Worm (Caenorhabditis elegans) whole organism, midembryonic: Measurements from ENCODE around the gene atg-10.

Source experiments
- T22C8.4 ChIP-seq: fragments of 200-800 bp; sonication (Bioruptor generic); IDR thresholded peaks from 2 replicates; pipeline ENCODE4 v1.3.6; 2022; ENCODE audit warnings: missing genetic modification characterization, missing compliant biosample characterization
- cog-1 ChIP-seq: sonication (generic microtip); optimal IDR thresholded peaks from 2 replicates; lab custom pipeline; 2016; ENCODE audit warnings: missing genetic modification characterization, missing compliant biosample characterization
- flt-1 ChIP-seq: fragments of 200-800 bp; sonication (Bioruptor generic); IDR thresholded peaks from 2 replicates; pipeline ENCODE4 v1.3.6; 2022; ENCODE audit warnings: missing genetic modification characterization, missing compliant biosample characterization
- klf-2 ChIP-seq: fragments of 200-800 bp; sonication (Bioruptor generic); conservative IDR thresholded peaks from 2 replicates; pipeline ENCODE4 v1.3.6; 2022; ENCODE audit warnings: missing genetic modification reagents, missing genetic modification characterization, missing compliant biosample characterization
- med-1 ChIP-seq: sonication (generic microtip); optimal IDR thresholded peaks from 2 replicates; lab custom pipeline; 2017; ENCODE audit warnings: missing genetic modification characterization, mild to moderate bottlenecking, missing compliant biosample characterization, antibody characterized with exemption, missing genetic modification reagents; ENCODE audit not compliant: insufficient read depth
- ref-1 ChIP-seq: fragments of 200-800 bp; sonication (Bioruptor generic); conservative IDR thresholded peaks from 2 replicates; pipeline ENCODE4 v1.3.6; 2022; ENCODE audit warnings: missing genetic modification reagents, missing genetic modification characterization, missing compliant biosample characterization
- tab-1 ChIP-seq: fragments of 200-800 bp; sonication (Bioruptor generic); IDR thresholded peaks from 2 replicates; pipeline ENCODE4 v1.3.6; 2022; ENCODE audit warnings: missing genetic modification characterization, missing compliant biosample characterization
- ztf-23 ChIP-seq: fragments of 200-800 bp; sonication (Bioruptor generic); IDR thresholded peaks from 2 replicates; pipeline ENCODE4 v1.3.6; 2022; ENCODE audit warnings: missing genetic modification reagents, missing genetic modification characterization, missing compliant biosample characterization
- ztf-29 ChIP-seq: fragments of 200-800 bp; sonication (Bioruptor generic); IDR thresholded peaks from 2 replicates; pipeline ENCODE4 v1.3.6; 2022; ENCODE audit warnings: missing genetic modification reagents, missing genetic modification characterization, missing compliant biosample characterization

atg-10 gene

DNA sequence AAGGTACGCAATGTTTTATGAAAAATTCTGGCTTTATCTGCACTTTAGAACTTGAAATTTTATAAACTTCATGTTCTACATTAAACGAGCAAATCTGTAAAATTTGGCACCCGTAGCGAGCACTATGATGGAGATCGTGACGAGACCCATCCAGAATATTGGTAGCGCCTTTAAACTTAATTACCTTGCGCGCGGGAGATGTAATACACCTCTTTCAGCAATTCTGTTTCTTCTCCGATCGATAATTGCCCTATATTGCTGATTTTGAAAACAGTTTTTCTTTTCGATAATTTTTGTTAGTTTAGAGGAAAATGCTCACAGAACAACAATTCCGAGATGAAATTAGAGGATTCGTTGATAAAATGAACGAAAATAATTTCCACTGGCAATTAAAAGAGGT, at the start of gene atg-10:
TSS of gene atg-10 (plus strand) at position 301 of the 400 bp plus-strand sequence.
- TF ChIP-seq ref-1 (GFP tag; lab: Robert Waterston, UW) (no peak), klf-2 (GFP tag; lab: Robert Waterston, UW) (no peak), ztf-29 (no peak), cog-1 (no peak), tab-1 (GFP tag; lab: Robert Waterston, UW) (no peak), med-1 (GFP tag; lab: Kevin White, UChicago) (no peak), T22C8.4 (GFP tag; lab: Robert Waterston, UW) (no peak), ztf-23 (GFP tag; lab: Robert Waterston, UW) (no peak), flt-1 (GFP tag; lab: Robert Waterston, UW) (no peak)

DNA sequence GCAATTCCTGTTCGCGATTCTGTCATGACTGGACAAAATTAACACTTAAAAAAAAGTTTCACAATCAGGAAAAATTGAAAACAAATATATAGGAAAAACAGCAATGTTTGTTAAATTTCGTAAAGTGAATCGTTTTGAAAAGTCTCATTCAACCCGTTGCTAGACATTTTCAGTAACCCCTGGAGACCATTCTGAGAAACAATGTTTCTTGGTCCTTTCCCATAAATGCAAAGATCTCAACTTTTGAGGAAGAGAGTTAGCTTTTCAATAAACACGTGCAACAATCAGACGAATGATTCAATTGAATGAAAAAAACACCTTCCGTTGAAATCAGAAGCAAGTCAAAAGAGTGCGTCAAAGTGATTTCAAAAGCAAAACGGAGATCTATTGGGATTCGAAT, 48.9 kb upstream of the atg-10 start, which contains the start of gene F28C6.9:
TSS of gene F28C6.9 (minus strand) at position 101 of the 400 bp plus-strand sequence.
- TF ChIP-seq klf-2 (GFP tag; lab: Robert Waterston, UW) = no peak
- no peak for TF ChIP-seq ztf-29
- TF ChIP-seq T22C8.4 (GFP tag; lab: Robert Waterston, UW) = no peak
- no peak for TF ChIP-seq flt-1 (GFP tag; lab: Robert Waterston, UW)
- TF ChIP-seq med-1 (GFP tag; lab: Kevin White, UChicago) = no peak
- TF ChIP-seq cog-1 = no peak
- TF ChIP-seq ref-1 (GFP tag; lab: Robert Waterston, UW) = no peak
- no peak for TF ChIP-seq ztf-23 (GFP tag; lab: Robert Waterston, UW)
- TF ChIP-seq tab-1 (GFP tag; lab: Robert Waterston, UW) = no peak

DNA sequence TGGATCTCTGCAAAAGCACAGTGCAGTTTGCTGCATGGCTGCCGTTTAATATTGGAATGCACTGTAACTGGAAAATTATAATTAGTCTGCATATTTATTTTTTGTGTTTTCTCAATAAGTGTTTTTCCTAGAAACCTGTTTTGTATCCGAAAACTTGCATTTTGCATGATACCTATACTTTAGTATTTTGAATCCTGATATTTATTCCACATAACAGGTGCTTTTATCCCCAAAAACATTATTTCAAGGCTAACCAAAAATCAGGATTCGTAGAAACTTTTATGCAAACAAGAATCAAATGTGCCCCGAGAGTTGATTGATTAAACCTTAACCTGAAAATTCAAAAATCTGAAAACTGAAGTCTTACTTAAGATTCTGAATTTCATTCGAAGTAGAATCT, 48.4 kb upstream of the atg-10 start:
- TF ChIP-seq flt-1 (GFP tag; lab: Robert Waterston, UW) (no peak), ref-1 (GFP tag; lab: Robert Waterston, UW) (no peak), cog-1 (no peak), klf-2 (GFP tag; lab: Robert Waterston, UW) (no peak), tab-1 (GFP tag; lab: Robert Waterston, UW) (no peak), T22C8.4 (GFP tag; lab: Robert Waterston, UW) (no peak), med-1 (GFP tag; lab: Kevin White, UChicago) (no peak), ztf-23 (GFP tag; lab: Robert Waterston, UW) (no peak)

- TF ChIP-seq flt-1 (GFP tag; lab: Robert Waterston, UW) = no peak
- TF ChIP-seq tab-1 (GFP tag; lab: Robert Waterston, UW) = no peak
- TF ChIP-seq ztf-23 (GFP tag; lab: Robert Waterston, UW) = no peak
- no peak for TF ChIP-seq cog-1
- TF ChIP-seq med-1 (GFP tag; lab: Kevin White, UChicago) = no peak
- no peak for TF ChIP-seq klf-2 (GFP tag; lab: Robert Waterston, UW)
- TF ChIP-seq ztf-29 = no peak
- no peak for TF ChIP-seq T22C8.4 (GFP tag; lab: Robert Waterston, UW)
- no peak for TF ChIP-seq ref-1 (GFP tag; lab: Robert Waterston, UW)
Observed at ce11 chrII:8611330-8611729, 47.6 kb upstream of the atg-10 start.

ce11 chrII:8612470-8612869, 46.5 kb upstream of the atg-10 start, which contains the start of gene T22C8.1:
Gene T22C8.1 (plus strand): TSS chrII:8612770.
- no peak for TF ChIP-seq ztf-23 (GFP tag; lab: Robert Waterston, UW)
- no peak for TF ChIP-seq cog-1

ce11 chrII:8616155-8616554, 42.8 kb upstream of the atg-10 start:
- no peak for TF ChIP-seq klf-2 (GFP tag; lab: Robert Waterston, UW)
- no peak for TF ChIP-seq cog-1
- TF ChIP-seq ztf-23 (GFP tag; lab: Robert Waterston, UW) = no peak
- TF ChIP-seq tab-1 (GFP tag; lab: Robert Waterston, UW) = no peak
- TF ChIP-seq flt-1 (GFP tag; lab: Robert Waterston, UW) = no peak
- no peak for TF ChIP-seq ref-1 (GFP tag; lab: Robert Waterston, UW)

DNA sequence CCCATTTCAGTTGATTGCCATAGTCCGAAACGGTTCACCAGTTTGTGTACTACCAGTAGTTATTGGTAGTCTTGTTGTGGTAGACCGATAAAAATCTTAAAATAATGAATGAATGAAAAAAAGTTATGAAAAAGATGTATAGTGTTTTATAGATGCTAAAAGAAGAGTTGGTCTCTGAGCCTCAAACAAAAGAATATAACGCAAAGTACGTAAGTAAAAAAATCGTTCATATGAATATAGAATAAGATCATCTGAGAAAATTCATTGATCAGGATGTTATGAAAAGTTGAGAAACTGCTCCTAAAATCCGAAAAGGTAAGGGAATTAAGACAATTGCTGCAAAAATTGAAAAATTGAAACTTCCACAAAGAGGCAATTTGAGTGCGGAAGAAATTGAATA, 41.4 kb upstream of the atg-10 start, which contains the start of gene chhy-1:
TSS of gene chhy-1 (minus strand) at position 101 of the 400 bp plus-strand sequence.
- TF ChIP-seq cog-1 = no peak
- TF ChIP-seq klf-2 (GFP tag; lab: Robert Waterston, UW) = no peak
- no peak for TF ChIP-seq ztf-29
- TF ChIP-seq med-1 (GFP tag; lab: Kevin White, UChicago) = no peak
- TF ChIP-seq ref-1 (GFP tag; lab: Robert Waterston, UW) = no peak
- no peak for TF ChIP-seq tab-1 (GFP tag; lab: Robert Waterston, UW)
- no peak for TF ChIP-seq T22C8.4 (GFP tag; lab: Robert Waterston, UW)
- no peak for TF ChIP-seq flt-1 (GFP tag; lab: Robert Waterston, UW)
- TF ChIP-seq ztf-23 (GFP tag; lab: Robert Waterston, UW) = no peak

ce11 chrII:8621883-8622282, 37.1 kb upstream of the atg-10 start, which contains the start of gene T22C8.3:
Gene T22C8.3 (minus strand): TSS chrII:8621983.
- no peak for TF ChIP-seq klf-2 (GFP tag; lab: Robert Waterston, UW)
- TF ChIP-seq cog-1 = no peak
- no peak for TF ChIP-seq ztf-23 (GFP tag; lab: Robert Waterston, UW)
- no peak for TF ChIP-seq ref-1 (GFP tag; lab: Robert Waterston, UW)
- TF ChIP-seq ztf-29 = no peak
- no peak for TF ChIP-seq flt-1 (GFP tag; lab: Robert Waterston, UW)
- TF ChIP-seq T22C8.4 (GFP tag; lab: Robert Waterston, UW) = no peak
- no peak for TF ChIP-seq tab-1 (GFP tag; lab: Robert Waterston, UW)
- no peak for TF ChIP-seq med-1 (GFP tag; lab: Kevin White, UChicago)

DNA sequence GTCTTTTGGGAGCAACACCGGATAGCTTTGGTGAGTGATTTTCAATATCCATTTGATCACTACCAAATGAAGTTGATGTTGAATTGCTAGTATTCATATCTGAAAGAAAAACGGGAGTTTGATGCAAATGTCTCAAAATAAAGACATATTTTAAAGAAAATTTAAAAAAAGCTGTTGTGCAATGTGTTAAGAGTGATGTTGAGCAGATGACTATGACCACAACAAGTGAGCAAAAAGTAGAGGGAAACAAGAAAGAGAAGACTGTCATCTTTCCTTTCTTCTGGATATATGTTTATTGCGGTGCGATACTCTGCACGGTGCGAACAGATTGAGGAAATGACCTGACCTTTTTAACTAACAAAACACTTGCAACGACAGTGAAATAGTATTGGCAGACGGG, 35.5 kb upstream of the atg-10 start, which contains the start of gene T22C8.4:
TSS of gene T22C8.4 (minus strand) at position 101 of the 400 bp plus-strand sequence.
- TF ChIP-seq ztf-23 (GFP tag; lab: Robert Waterston, UW) (no peak), med-1 (GFP tag; lab: Kevin White, UChicago) (no peak), T22C8.4 (GFP tag; lab: Robert Waterston, UW) (no peak), ztf-29 (no peak), ref-1 (GFP tag; lab: Robert Waterston, UW) (no peak), cog-1 (no peak)
